Fruit fly (Drosophila melanogaster): ENCODE data around the gene Rab9D.
A peak's percentile ranks its signal among the peaks of the same experiment; 100 is the strongest.

The Rab9D gene

dm6 chrX:10547070-10547856 lies 41.6 kb upstream of the Rab9D start:
- TF ChIP-seq Vsx2 (GFP tag; optimal IDR thresholded peaks at IDR 0.05; ENCODE audit: partially characterized antibody) (no peak), tai (GFP tag; optimal IDR thresholded peaks at IDR 0.05) (peak; percentile 87), Hr83 (GFP tag; optimal IDR thresholded peaks at IDR 0.05; ENCODE audit: poor library complexity, severe bottlenecking) (peak; percentile 41), HLH106 (tag; optimal IDR thresholded peaks at IDR 0.05) (peak; percentile 94), ey (GFP tag; optimal IDR thresholded peaks at IDR 0.05) (peak; percentile 93), jim (GFP tag; optimal IDR thresholded peaks at IDR 0.05) (no peak), Dif (GFP tag; optimal IDR thresholded peaks at IDR 0.05; ENCODE audit: partially characterized antibody) (peak; percentile 31), GATAd (GFP tag; optimal IDR thresholded peaks at IDR 0.05) (peak; percentile 78), Hr78 (GFP tag; optimal IDR thresholded peaks at IDR 0.05) (no peak), pan (optimal IDR thresholded peaks at IDR 0.05) (no peak), sage (GFP tag; optimal IDR thresholded peaks at IDR 0.05) (peak; percentile 91), Sp1 (GFP tag; optimal IDR thresholded peaks at IDR 0.05) (peak; percentile 91), N (GFP tag; optimal IDR thresholded peaks at IDR 0.05) (no peak), brk (GFP tag; optimal IDR thresholded peaks at IDR 0.05) (peak; percentile 83), Rel (GFP tag; optimal IDR thresholded peaks at IDR 0.05) (peak; percentile 73), Rel (tag; optimal IDR thresholded peaks at IDR 0.05) (peak; percentile 36), Abd-B (GFP tag; optimal IDR thresholded peaks at IDR 0.05) (no peak), CrebA (GFP tag; optimal IDR thresholded peaks at IDR 0.05; ENCODE audit: borderline replicate concordance) (peak; percentile 70), Hnf4 (GFP tag; optimal IDR thresholded peaks at IDR 0.05) (peak; percentile 92), dsf (GFP tag; optimal IDR thresholded peaks at IDR 0.05; ENCODE audit: borderline replicate concordance) (peak; percentile 67), dl (GFP tag; optimal IDR thresholded peaks at IDR 0.05; ENCODE audit: insufficient read depth in 1 of 2, partially characterized antibody in 2 of 2) (peak in 1 of 2 experiments; percentile 50), sv (GFP tag; optimal IDR thresholded peaks at IDR 0.05) (peak; percentile 62), CG32264 (GFP tag; optimal IDR thresholded peaks at IDR 0.05) (peak; percentile 88), OdsH (GFP tag; optimal IDR thresholded peaks at IDR 0.05) (peak; percentile 91), lola (GFP tag; optimal IDR thresholded peaks at IDR 0.05) (no peak), psq (GFP tag; optimal IDR thresholded peaks at IDR 0.05) (peak; percentile 77), Dfd (GFP tag; optimal IDR thresholded peaks at IDR 0.05) (no peak), Mio (GFP tag; optimal IDR thresholded peaks at IDR 0.05) (peak; percentile 48), woc (GFP tag; optimal IDR thresholded peaks at IDR 0.05) (peak; percentile 90), Jra (GFP tag; optimal IDR thresholded peaks at IDR 0.05) (peak; percentile 82), usp (GFP tag; optimal IDR thresholded peaks at IDR 0.05) (no peak), br (GFP tag; optimal IDR thresholded peaks at IDR 0.05) (peak; percentile 91), foxo (GFP tag; optimal IDR thresholded peaks at IDR 0.05) (peak; percentile 80 to 94), Myc (optimal IDR thresholded peaks at IDR 0.05) (no peak), h (GFP tag; optimal IDR thresholded peaks at IDR 0.05) (peak; percentile 92), CG9705 (GFP tag; optimal IDR thresholded peaks at IDR 0.05) (peak; percentile 79), dmrt93B (GFP tag; optimal IDR thresholded peaks at IDR 0.05) (peak; percentile 88), rgr (GFP tag; optimal IDR thresholded peaks at IDR 0.05) (peak; percentile 93), fru (GFP tag; optimal IDR thresholded peaks at IDR 0.05) (peak; percentile 95)

dm6 chrX:10547857-10548135 lies 41.1 kb upstream of the Rab9D start:
- TF ChIP-seq woc (GFP tag; optimal IDR thresholded peaks at IDR 0.05), result no peak
- TF ChIP-seq Abd-B (GFP tag; optimal IDR thresholded peaks at IDR 0.05), result no peak
- no peak for TF ChIP-seq Vsx2 (GFP tag; optimal IDR thresholded peaks at IDR 0.05; ENCODE audit: partially characterized antibody)
- no peak for TF ChIP-seq br (GFP tag; optimal IDR thresholded peaks at IDR 0.05)
- TF ChIP-seq rgr (GFP tag; optimal IDR thresholded peaks at IDR 0.05), result no peak
- no peak for TF ChIP-seq ey (GFP tag; optimal IDR thresholded peaks at IDR 0.05)
- no peak for TF ChIP-seq foxo (GFP tag; optimal IDR thresholded peaks at IDR 0.05)
- TF ChIP-seq Mio (GFP tag; optimal IDR thresholded peaks at IDR 0.05), result no peak

Measured in whole organism, wandering third instar larva.